Worm (Caenorhabditis elegans): ENCODE results near the gene zmp-3.
"Not testable (repeated sequence)": the region's sequence is repeated elsewhere in the genome, so short reads cannot be mapped to it uniquely, and the experiment has no call there.

zmp-3 gene

DNA sequence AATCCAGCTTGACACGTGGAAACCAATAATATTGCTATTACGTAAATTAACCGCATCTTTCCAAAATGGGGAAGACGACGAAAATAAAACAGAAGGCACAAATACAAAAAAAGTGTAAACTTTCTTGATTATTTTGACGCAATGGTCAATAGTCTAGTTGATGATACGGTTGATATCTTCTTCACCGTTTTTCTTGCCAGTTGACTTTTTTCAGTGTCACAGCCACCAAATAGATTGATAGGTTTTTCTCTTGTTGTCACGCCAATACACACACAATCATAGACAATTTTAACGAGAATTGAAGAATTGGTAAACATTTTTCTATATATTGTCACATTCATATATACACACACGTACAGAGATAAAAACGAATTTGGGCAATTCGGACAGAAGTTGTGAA is at the start of gene zmp-3:
TSS of gene zmp-3 (minus strand) at position 101 of the 400 bp plus-strand sequence.
- TF ChIP-seq unc-62 (GFP tag; optimal IDR thresholded peaks at IDR 0.05) = no peak

DNA sequence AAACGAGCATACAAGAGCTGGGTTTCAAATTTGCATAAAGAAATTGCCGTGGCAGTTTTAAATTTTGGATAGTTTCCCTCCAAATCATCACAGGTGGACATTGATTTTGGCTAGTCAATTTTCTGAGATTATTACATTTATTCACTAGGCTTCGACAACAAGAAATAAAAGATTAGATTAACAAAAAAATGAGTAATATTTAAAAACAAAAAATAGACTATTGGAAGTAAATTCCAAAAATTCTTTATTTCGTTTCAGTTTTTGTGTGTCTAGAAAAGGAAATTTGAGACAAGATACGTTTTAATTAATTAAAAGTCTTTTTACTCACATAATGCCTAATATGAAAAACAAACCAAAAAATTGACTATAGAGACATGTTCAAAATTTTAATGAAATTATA is 48.8 kb upstream of the zmp-3 start, which contains the start of gene srw-142:
TSS of gene srw-142 (minus strand) at position 101 of the 400 bp plus-strand sequence.
- TF ChIP-seq unc-62 (GFP tag; optimal IDR thresholded peaks at IDR 0.05) = no peak

DNA sequence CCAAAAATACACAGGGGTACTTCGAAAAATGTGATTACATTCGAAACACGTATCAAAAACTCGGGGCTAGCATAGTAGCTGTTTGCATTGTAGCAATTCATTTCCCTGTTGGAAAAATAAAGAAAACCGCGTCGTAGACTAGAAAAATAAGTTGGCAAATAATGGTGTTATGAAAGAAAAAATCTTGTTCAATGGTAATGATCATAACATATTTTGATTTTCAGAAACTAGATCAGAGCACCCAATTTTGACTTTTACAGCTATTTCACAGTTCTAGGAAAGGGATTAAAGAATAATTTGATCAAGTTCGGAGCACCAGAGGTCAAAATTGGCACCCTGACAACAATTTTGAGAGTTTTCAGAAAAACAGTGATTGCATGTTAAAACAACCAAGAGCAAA is 45.9 kb upstream of the zmp-3 start, which contains the start of gene srh-248:
TSS of gene srh-248 (minus strand) at position 101 of the 400 bp plus-strand sequence.
- not testable (repeated sequence) for TF ChIP-seq unc-62 (GFP tag; optimal IDR thresholded peaks at IDR 0.05)

DNA sequence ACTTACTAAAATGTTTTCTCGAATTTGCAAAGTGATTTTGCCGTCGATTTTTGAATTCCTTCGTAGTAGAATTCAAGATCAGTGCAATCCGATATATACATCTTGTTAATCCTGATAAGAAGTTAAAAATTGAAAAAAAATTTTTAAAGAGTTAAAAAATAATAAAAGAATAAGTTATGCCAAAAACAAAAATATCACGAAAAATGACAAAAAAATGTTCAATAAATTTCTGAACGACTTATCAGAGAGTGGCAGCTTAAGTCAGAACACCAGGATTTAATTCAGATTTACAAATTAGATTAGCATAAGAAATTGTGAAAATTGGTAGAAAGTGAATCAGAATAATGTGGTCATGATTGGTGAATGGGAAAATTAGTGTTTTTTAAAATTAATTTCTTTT is 42.7 kb upstream of the zmp-3 start, which contains the start of gene srw-122:
TSS of gene srw-122 (minus strand) at position 101 of the 400 bp plus-strand sequence.
- not testable (repeated sequence) for TF ChIP-seq unc-62 (GFP tag; optimal IDR thresholded peaks at IDR 0.05)

DNA sequence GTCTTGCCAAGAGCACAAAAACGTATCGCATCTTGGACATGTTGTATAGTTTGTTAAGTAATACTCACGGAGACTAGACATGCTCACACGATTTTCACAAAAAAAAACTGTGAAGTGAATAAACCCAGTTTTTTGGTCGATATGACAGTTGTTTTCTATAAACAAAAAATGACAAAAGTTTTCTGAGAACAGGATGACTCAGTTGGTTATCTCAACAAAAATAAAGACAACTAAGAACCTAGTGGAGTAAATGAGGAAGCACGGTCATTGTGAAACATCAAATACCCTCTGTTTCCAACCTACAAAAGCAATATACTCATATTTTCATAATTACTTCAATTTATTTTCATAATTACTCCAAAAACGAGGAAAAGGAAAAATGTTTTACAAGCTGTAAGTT is 36.2 kb upstream of the zmp-3 start, which contains the start of gene srh-87:
TSS of gene srh-87 (minus strand) at position 101 of the 400 bp plus-strand sequence.
- TF ChIP-seq unc-62 (GFP tag; optimal IDR thresholded peaks at IDR 0.05) = no peak

DNA sequence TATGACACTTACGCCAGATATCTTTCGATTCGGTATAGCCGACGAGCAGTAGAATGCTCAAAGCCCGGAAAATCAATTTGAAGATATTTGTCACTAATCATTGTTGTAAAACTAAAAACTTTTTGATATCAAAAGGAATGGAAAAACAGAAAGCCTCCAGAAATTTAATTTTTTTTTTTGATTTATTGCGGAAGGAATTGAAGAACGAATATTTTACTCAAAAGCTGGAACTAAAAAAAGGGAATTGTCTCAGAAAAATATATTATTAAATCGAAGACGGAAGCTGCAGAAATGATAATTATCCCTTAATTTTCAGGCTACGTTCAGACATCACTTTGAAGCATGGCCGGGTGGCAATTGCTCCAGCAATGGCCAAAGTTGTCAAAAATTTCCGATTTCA is 34.4 kb upstream of the zmp-3 start, which contains the start of gene srw-137:
TSS of gene srw-137 (minus strand) at position 101 of the 400 bp plus-strand sequence.
- no peak for TF ChIP-seq unc-62 (GFP tag; optimal IDR thresholded peaks at IDR 0.05)

DNA sequence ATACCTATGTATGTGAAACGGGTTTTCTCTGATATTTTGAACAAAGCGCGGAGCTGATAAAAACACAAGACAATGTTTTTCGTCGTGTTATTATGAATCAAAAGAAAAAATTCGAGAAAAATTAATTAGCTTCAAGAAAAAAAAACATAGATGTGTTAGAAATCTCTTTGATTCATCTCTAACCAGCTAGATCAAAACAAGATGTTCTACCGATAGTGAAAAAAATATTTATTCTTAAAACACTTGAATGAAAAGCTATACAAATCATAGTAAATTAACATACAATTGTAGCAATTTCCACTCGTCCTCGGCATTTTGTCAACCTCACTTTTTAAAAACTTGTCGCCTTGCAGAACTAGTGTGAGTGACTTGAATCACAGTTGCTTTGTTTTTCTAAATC is 32.8 kb upstream of the zmp-3 start:
- no peak for TF ChIP-seq unc-62 (GFP tag; optimal IDR thresholded peaks at IDR 0.05)

DNA sequence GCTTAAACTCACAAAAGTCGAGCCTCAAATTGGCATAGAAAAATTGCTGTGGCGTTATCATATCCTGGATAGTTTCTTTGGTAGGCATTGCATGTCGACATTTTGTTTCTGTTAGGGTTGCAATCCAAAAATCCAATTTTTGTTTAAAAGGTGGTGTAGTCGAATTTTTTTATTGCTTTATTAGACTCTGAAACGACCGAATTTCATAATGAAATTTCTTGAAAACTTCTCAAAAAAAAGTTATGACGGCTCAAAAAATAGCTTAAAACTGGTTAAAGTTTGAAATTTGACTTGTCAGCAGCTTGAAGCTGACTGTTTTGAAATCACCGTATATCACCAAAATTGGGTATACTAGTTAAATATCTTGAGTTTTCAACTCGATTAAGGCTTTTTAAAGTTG is 32.0 kb upstream of the zmp-3 start, which contains the start of gene srw-143:
TSS of gene srw-143 (minus strand) at position 101 of the 400 bp plus-strand sequence.
- TF ChIP-seq unc-62 (GFP tag; optimal IDR thresholded peaks at IDR 0.05) = no peak

DNA sequence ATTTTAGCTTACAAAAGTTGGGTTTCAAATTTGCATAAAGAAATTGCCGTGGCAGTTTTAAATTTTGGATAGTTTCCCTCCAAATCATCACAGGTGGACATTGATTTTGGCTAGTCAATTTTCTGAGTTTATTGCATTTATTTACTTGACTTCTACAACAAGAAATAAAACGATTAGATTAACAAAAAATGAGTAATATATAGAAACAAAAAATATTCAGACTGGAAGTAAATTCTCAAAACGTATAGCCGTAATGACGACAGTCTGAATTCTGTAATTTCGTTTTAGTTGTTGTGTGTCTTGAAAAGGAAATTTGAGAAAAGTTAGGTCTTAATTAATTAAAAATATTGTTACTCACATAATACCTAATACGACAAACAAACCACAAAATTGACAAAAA is 29.1 kb upstream of the zmp-3 start, which contains the start of gene srw-141:
TSS of gene srw-141 (minus strand) at position 101 of the 400 bp plus-strand sequence.
- no peak for TF ChIP-seq unc-62 (GFP tag; optimal IDR thresholded peaks at IDR 0.05)

DNA sequence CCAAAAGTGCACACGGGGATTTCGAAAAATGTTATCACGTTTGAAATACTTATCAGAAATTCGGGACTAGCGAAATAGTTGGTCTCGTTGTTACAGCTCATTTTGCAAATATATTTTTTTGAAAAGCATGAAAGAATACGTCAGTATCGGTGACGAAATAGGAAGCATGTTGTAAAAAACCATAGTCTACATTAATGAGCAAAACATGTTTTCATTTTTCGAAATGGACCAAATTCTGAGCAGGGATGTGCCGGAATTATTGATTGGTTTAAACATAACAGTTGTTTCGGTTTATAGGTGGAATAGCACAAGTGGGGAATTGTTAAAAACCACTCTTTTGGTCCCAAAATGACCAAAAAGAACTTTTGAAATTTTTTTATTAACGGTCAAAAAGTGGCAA is 24.6 kb upstream of the zmp-3 start, which contains the start of gene srh-247:
TSS of gene srh-247 (minus strand) at position 101 of the 400 bp plus-strand sequence.
- TF ChIP-seq unc-62 (GFP tag; optimal IDR thresholded peaks at IDR 0.05) = no peak

DNA sequence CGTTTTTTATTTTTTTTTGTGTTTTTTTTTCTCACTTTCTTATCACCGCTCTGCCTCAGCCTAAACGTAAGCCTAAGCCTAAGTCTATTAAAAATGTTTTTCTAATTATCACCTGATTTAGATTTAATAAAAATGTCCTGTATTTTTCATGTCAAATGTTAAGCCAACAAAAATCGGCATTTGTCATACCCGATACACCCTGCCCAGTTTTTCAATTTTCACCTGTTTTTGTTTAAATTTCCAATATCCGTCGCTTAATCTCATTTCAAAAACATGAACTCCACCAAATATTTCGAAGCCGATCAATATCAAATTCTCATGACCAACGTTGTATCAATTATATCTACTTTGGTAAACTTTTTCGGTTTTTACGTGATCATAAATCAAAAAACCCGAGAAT is 21.8 kb upstream of the zmp-3 start, which contains the start of gene C31B8.1:
TSS of gene C31B8.1 (plus strand) at position 301 of the 400 bp plus-strand sequence.
- no peak for TF ChIP-seq unc-62 (GFP tag; optimal IDR thresholded peaks at IDR 0.05)

DNA sequence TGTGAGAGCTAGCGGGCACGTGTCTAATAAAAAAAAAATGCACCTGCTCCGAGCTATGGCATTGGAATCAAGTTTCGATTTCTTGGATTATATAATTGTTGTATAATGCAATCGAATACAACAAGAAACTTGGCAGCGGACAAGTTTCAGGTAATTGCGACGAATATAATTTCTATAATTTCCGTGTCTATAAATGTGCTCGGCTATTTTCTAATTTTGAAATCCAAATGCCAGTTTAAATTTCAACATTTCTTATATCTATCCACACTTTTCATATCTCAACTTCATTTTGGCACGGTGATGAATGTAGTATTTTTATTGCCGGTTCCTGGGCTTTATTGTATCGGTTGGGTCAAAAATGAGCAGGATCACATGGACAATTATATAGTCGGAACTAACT is 20.3 kb upstream of the zmp-3 start, which contains the start of gene C31B8.16:
TSS of gene C31B8.16 (plus strand) at position 301 of the 400 bp plus-strand sequence.
- no peak for TF ChIP-seq unc-62 (GFP tag; optimal IDR thresholded peaks at IDR 0.05)

DNA sequence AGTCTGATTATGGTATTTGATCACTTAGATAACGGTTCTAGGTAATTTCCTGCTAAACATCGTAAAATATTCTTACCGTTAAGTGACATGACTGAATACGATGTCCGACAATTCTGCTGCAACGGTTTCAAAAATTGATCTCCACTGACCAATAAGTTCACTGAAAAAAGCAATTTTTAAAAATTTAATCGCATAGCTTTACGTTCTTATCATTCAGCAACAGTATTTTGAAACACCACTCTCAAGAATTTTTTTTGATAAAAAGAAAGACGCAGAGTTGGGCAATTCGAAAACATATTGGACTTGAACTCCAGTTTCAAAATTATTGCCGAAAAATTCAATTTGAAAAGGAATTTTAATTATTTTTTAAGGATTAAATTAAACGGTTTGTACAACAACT is 18.1 kb upstream of the zmp-3 start, which contains the start of gene C31B8.12:
TSS of gene C31B8.12 (minus strand) at position 101 of the 400 bp plus-strand sequence.
- TF ChIP-seq unc-62 (GFP tag; optimal IDR thresholded peaks at IDR 0.05) = no peak

DNA sequence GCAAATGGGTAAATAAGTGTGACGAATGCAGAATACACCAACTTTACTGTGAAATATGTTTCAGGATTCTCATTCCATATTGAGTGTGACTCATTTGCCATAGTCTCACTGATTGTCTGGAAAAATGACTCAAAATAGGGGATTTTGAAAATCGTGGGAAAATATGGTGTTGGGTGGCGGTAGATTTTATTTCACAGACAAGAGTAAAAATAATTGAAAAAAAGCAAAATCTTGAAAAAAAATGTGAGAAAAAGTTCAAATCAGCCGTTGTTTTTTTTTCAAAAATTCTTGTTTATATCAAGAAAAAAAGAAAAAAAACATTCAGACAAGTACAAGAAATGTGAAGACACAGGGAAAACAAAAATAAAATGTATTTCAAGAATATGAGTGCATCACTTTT is 13.2 kb upstream of the zmp-3 start, which contains the start of gene srh-38:
TSS of gene srh-38 (minus strand) at position 101 of the 400 bp plus-strand sequence.
- TF ChIP-seq unc-62 (GFP tag; optimal IDR thresholded peaks at IDR 0.05) = no peak

DNA sequence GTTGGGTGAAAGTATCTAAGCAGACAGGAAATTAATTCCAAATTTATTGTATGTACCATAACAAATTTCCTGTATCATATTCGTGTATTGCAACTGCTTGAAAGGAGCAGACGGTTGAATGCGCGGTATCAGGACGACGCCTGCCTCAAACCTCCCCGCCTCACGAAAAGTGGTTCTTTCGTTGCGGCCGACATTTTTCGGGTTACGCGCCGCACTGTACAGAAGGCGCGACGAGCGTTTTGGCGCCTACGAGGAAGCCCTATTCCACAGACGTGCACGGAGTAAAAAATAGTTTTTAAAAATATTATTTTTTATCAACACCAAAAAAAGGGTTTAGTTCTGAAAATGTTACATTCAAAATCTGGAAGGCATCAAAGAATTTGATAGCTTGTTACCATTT is 10.7 kb upstream of the zmp-3 start:
- TF ChIP-seq unc-62 (GFP tag; optimal IDR thresholded peaks at IDR 0.05) = no peak

DNA sequence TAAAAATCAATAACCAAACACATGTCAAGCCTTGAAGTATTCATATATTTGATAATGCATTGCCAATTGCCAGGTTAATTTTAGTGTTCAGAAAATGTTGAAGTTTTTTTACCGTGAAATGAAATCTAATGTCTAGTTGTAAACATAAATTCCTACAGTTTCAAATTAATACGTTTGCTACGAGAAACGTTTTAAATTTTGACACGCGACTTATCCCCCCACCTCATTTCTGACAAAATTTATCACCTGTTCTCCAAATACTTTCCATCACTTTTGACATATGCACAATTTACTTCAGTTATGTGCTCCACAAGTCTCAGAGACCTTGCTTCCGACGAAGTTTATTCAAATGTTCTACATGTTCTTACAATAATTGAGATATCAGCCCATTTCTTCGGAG is 4.5 kb upstream of the zmp-3 start, which contains the start of gene srh-146:
TSS of gene srh-146 (plus strand) at position 301 of the 400 bp plus-strand sequence.
- no peak for TF ChIP-seq unc-62 (GFP tag; optimal IDR thresholded peaks at IDR 0.05)

DNA sequence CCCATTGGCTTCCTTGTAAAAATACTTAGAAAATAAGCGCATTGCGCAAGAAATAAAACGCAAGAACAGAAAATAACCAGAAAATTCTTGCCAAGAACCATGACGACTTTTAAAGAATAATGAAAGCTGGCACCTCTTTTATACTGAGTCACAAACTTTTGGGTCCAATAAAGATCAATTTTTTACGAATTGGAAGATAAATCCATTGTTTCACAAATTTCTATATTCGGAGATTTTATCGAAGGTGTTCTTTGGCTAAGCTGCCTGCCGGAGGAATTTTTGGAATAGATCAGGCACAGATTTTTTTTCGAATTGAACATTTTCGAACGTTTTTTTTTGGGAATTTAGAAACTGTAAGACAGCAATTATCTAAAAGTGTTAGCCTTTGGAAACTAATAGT is 3.5 kb upstream of the zmp-3 start, which contains the start of gene C31B8.9:
TSS of gene C31B8.9 (minus strand) at position 101 of the 400 bp plus-strand sequence.
- no peak for TF ChIP-seq unc-62 (GFP tag; optimal IDR thresholded peaks at IDR 0.05)
